Worm (Caenorhabditis elegans): ENCODE results near the gene pygo-1.

- TF ChIP-seq egl-27 (tag; optimal IDR thresholded peaks at IDR 0.05) (no peak), ztf-11 (tag; optimal IDR thresholded peaks at IDR 0.05) (no peak), mdl-1 (tag; optimal IDR thresholded peaks at IDR 0.05) (no peak), elt-2 (tag; optimal IDR thresholded peaks at IDR 0.05) (no peak), ceh-28 (tag; optimal IDR thresholded peaks at IDR 0.05) (no peak), nhr-237 (tag; optimal IDR thresholded peaks at IDR 0.05) (no peak), zag-1 (tag; optimal IDR thresholded peaks at IDR 0.05) (no peak), elt-3 (tag; optimal IDR thresholded peaks at IDR 0.05) (no peak), nhr-11 (tag; optimal IDR thresholded peaks at IDR 0.05) (no peak), elt-1 (tag; optimal IDR thresholded peaks at IDR 0.05) (no peak)
These were observed 20.3 kb downstream of the pygo-1 start, which contains the start of gene C02B10.3 for ce11 chrIV:5103229-5103894.
